Fruit fly (Drosophila melanogaster) whole organism, embryonic: ENCODE results near the gene nAChRalpha5.

Source experiments
- Ada2b ChIP-seq: fragments of 200-800 bp; sonication (Bioruptor generic); IDR thresholded peaks from 2 replicates; pipeline ENCODE4 v1.3.6; 2022; ENCODE audit warnings: missing biosample characterization, missing genetic modification characterization
- Atf6 ChIP-seq: fragments of 200-800 bp; sonication (Bioruptor generic); IDR thresholded peaks from 2 replicates; pipeline ENCODE4 v1.3.6; 2022; ENCODE audit warnings: missing biosample characterization, missing genetic modification characterization
- CG10979 ChIP-seq: fragments of 200-800 bp; sonication (Bioruptor generic); optimal IDR thresholded peaks from 2 replicates; lab custom pipeline; 2018; ENCODE audit warnings: missing biosample characterization, mild to moderate bottlenecking, missing genetic modification characterization, moderate library complexity
- CG12299 ChIP-seq: fragments of 200-800 bp; sonication (Bioruptor generic); optimal IDR thresholded peaks from 2 replicates; lab custom pipeline; 2018; ENCODE audit warnings: missing biosample characterization, mild to moderate bottlenecking, missing genetic modification characterization
- CG12769 ChIP-seq: fragments of 200-800 bp; sonication (Bioruptor generic); optimal IDR thresholded peaks from 2 replicates; lab custom pipeline; 2019; ENCODE audit warnings: missing biosample characterization, mild to moderate bottlenecking, missing genetic modification characterization, moderate library complexity
- CG13775 ChIP-seq: fragments of 200-800 bp; sonication (Bioruptor generic); optimal IDR thresholded peaks from 3 replicates; lab custom pipeline; 2017; ENCODE audit warnings: missing biosample characterization, mild to moderate bottlenecking, missing genetic modification characterization
- CG13894 ChIP-seq: fragments of 200-800 bp; sonication (Bioruptor generic); optimal IDR thresholded peaks from 3 replicates; lab custom pipeline; 2018; ENCODE audit warnings: missing biosample characterization, mild to moderate bottlenecking, missing genetic modification characterization, moderate library complexity
- CG14050 ChIP-seq: fragments of 200-800 bp; sonication (Bioruptor generic); IDR thresholded peaks from 3 replicates; pipeline ENCODE4 v1.3.6; 2022; ENCODE audit warnings: missing biosample characterization, missing genetic modification characterization
- CG15073 ChIP-seq: fragments of 200-800 bp; sonication (Bioruptor generic); optimal IDR thresholded peaks from 2 replicates; lab custom pipeline; 2016; ENCODE audit warnings: missing biosample characterization, missing genetic modification characterization
- CG16813 ChIP-seq: fragments of 200-800 bp; sonication (Bioruptor generic); IDR thresholded peaks from 3 replicates; pipeline ENCODE4 v1.3.6; 2022; ENCODE audit warnings: missing biosample characterization, missing genetic modification characterization; ENCODE audit not compliant: partially characterized antibody
- CG17829 ChIP-seq: fragments of 200-800 bp; optimal IDR thresholded peaks from 2 replicates; lab custom pipeline; 2019; ENCODE audit warnings: missing biosample characterization, mild to moderate bottlenecking, missing genetic modification characterization, moderate library complexity
- CG18599 ChIP-seq: fragments of 200-800 bp; sonication (Bioruptor generic); optimal IDR thresholded peaks from 3 replicates; lab custom pipeline; 2017; ENCODE audit warnings: missing biosample characterization, missing genetic modification characterization, mild to moderate bottlenecking, moderate library complexity, missing genetic modification reagents
- CG2116 ChIP-seq: fragments of 200-800 bp; sonication (Bioruptor generic); optimal IDR thresholded peaks from 3 replicates; lab custom pipeline; 2018; ENCODE audit warnings: missing biosample characterization, mild to moderate bottlenecking, missing genetic modification characterization
- CG2120 ChIP-seq: fragments of 200-800 bp; sonication (Bioruptor generic); optimal IDR thresholded peaks from 3 replicates; lab custom pipeline; 2016; ENCODE audit warnings: missing biosample characterization, missing genetic modification characterization
- CG30431 ChIP-seq: fragments of 200-800 bp; sonication (Bioruptor generic); optimal IDR thresholded peaks from 2 replicates; lab custom pipeline; 2017; ENCODE audit warnings: missing biosample characterization, missing genetic modification characterization
- CG31388 ChIP-seq: fragments of 200-800 bp; sonication (Bioruptor generic); optimal IDR thresholded peaks from 2 replicates; lab custom pipeline; 2016; ENCODE audit warnings: missing biosample characterization, missing genetic modification characterization
- CG3838 ChIP-seq: fragments of 200-800 bp; sonication (Bioruptor generic); optimal IDR thresholded peaks from 3 replicates; lab custom pipeline; 2016; ENCODE audit warnings: missing biosample characterization, missing genetic modification characterization
- CG7963 ChIP-seq: fragments of 200-800 bp; sonication (Bioruptor generic); IDR thresholded peaks from 3 replicates; pipeline ENCODE4 v1.3.6; 2022; ENCODE audit warnings: missing biosample characterization, missing genetic modification characterization; ENCODE audit not compliant: partially characterized antibody
- CG8478 ChIP-seq: fragments of >200 bp; optimal IDR thresholded peaks from 2 replicates; lab custom pipeline; 2018
- CG9817 ChIP-seq: fragments of 200-800 bp; sonication (Bioruptor generic); optimal IDR thresholded peaks from 2 replicates; lab custom pipeline; 2018; ENCODE audit warnings: missing biosample characterization, mild to moderate bottlenecking, missing genetic modification characterization, moderate library complexity
- CoRest ChIP-seq: fragments of 200-800 bp; sonication (Bioruptor generic); optimal IDR thresholded peaks from 3 replicates; lab custom pipeline; 2018; ENCODE audit warnings: missing biosample characterization, mild to moderate bottlenecking, missing genetic modification characterization, moderate library complexity
- D19B ChIP-seq: fragments of 200-800 bp; sonication (Bioruptor generic); optimal IDR thresholded peaks from 2 replicates; lab custom pipeline; 2017; ENCODE audit warnings: missing biosample characterization, mild to moderate bottlenecking, missing genetic modification characterization
- Dbx ChIP-seq: fragments of 200-800 bp; sonication (Bioruptor generic); IDR thresholded peaks from 3 replicates; pipeline ENCODE4 v1.3.6; 2022; ENCODE audit warnings: missing biosample characterization, missing genetic modification characterization
- Deaf1 ChIP-seq: fragments of 200-800 bp; optimal IDR thresholded peaks from 3 replicates; lab custom pipeline; 2019; ENCODE audit warnings: missing biosample characterization, mild to moderate bottlenecking, missing genetic modification characterization, moderate library complexity
- Dip2 ChIP-seq: fragments of 200-800 bp; sonication (Bioruptor generic); IDR thresholded peaks from 2 replicates; pipeline ENCODE4 v1.3.6; 2022; ENCODE audit warnings: missing biosample characterization, missing genetic modification characterization
- Gsc ChIP-seq: fragments of 200-800 bp; sonication (Bioruptor generic); IDR thresholded peaks from 2 replicates; pipeline ENCODE4 v1.3.6; 2022; ENCODE audit warnings: missing biosample characterization, missing genetic modification characterization
- HmgD ChIP-seq: fragments of 200-800 bp; sonication (Bioruptor generic); optimal IDR thresholded peaks from 3 replicates; lab custom pipeline; 2016; ENCODE audit warnings: missing biosample characterization, missing genetic modification characterization
- NC2β ChIP-seq: fragments of 200-800 bp; sonication (Bioruptor generic); optimal IDR thresholded peaks from 2 replicates; lab custom pipeline; 2016; ENCODE audit warnings: missing biosample characterization, missing genetic modification characterization
- NK7.1 ChIP-seq: fragments of 200-800 bp; sonication (Bioruptor generic); optimal IDR thresholded peaks from 3 replicates; lab custom pipeline; 2016; ENCODE audit warnings: missing biosample characterization, missing genetic modification characterization
- Scr ChIP-seq: fragments of 200-800 bp; sonication (Bioruptor generic); IDR thresholded peaks from 2 replicates; pipeline ENCODE4 v1.3.6; 2022; ENCODE audit warnings: missing biosample characterization, missing genetic modification characterization; ENCODE audit not compliant: partially characterized antibody
- Sox100B ChIP-seq: fragments of 200-800 bp; sonication (Bioruptor generic); optimal IDR thresholded peaks from 3 replicates; lab custom pipeline; 2018; ENCODE audit warnings: missing biosample characterization, mild to moderate bottlenecking, missing genetic modification characterization
- Sry-δ ChIP-seq: fragments of 200-800 bp; sonication (Bioruptor generic); optimal IDR thresholded peaks from 2 replicates; lab custom pipeline; 2016; ENCODE audit warnings: missing biosample characterization, missing genetic modification characterization
- Stat92E ChIP-seq, 3 experiments: fragments of >200 bp in 2 of 3; fragments of 200-800 bp in 1 of 3; sonication (Bioruptor generic) in 1 of 3; optimal IDR thresholded peaks; 2 replicates each; lab custom pipeline; 2017 to 2019; ENCODE audit warnings: missing biosample characterization in 3 of 3, missing genetic modification characterization in 3 of 3, mild to moderate bottlenecking in 1 of 3, moderate library complexity in 1 of 3
- Tbp ChIP-seq: fragments of >200 bp; optimal IDR thresholded peaks from 2 replicates; lab custom pipeline; 2018; ENCODE audit warnings: missing biosample characterization, missing genetic modification characterization
- bcd ChIP-seq: fragments of 200-800 bp; sonication (Bioruptor generic); optimal IDR thresholded peaks from 2 replicates; lab custom pipeline; 2017; ENCODE audit warnings: missing biosample characterization, mild to moderate bottlenecking, missing genetic modification characterization
- bigmax ChIP-seq: fragments of 200-800 bp; sonication (Bioruptor generic); optimal IDR thresholded peaks from 2 replicates; lab custom pipeline; 2018; ENCODE audit warnings: missing biosample characterization, mild to moderate bottlenecking, missing genetic modification characterization
- jing ChIP-seq: fragments of 200-800 bp; sonication (Bioruptor generic); optimal IDR thresholded peaks from 2 replicates; lab custom pipeline; 2018; ENCODE audit warnings: missing biosample characterization, mild to moderate bottlenecking, missing genetic modification characterization
- lov ChIP-seq, 2 experiments: fragments of 200-800 bp in 1 of 2; fragments of >200 bp in 1 of 2; sonication (Bioruptor generic) in 1 of 2; IDR thresholded peaks in 1 of 2; optimal IDR thresholded peaks in 1 of 2; 2 replicates in 1 of 2; 3 replicates in 1 of 2; pipeline versions ENCODE4 v1.3.6 to Lab custom; 2017 to 2022; ENCODE audit warnings: missing biosample characterization in 1 of 2, missing genetic modification characterization in 1 of 2
- mam ChIP-seq: fragments of 200-800 bp; sonication (Bioruptor generic); optimal IDR thresholded peaks from 3 replicates; lab custom pipeline; 2016; ENCODE audit warnings: missing biosample characterization, missing genetic modification characterization
- mirr ChIP-seq: fragments of 200-800 bp; sonication (Bioruptor generic); optimal IDR thresholded peaks from 3 replicates; lab custom pipeline; 2018; ENCODE audit warnings: missing biosample characterization, mild to moderate bottlenecking, missing genetic modification characterization
- nerfin-2 ChIP-seq: fragments of 200-800 bp; sonication (Bioruptor generic); IDR thresholded peaks from 2 replicates; pipeline ENCODE4 v1.3.6; 2022; ENCODE audit warnings: missing biosample characterization, missing genetic modification characterization; ENCODE audit not compliant: partially characterized antibody
- pan ChIP-seq, 4 experiments: fragments of >200 bp in 3 of 4; fragments of 200-800 bp in 1 of 4; sonication (Bioruptor generic) in 1 of 4; optimal IDR thresholded peaks in 3 of 4; IDR thresholded peaks in 1 of 4; 2 replicates each; pipeline versions ENCODE4 v1.3.6 to Lab custom; 2017 to 2022; ENCODE audit warnings: missing biosample characterization in 2 of 4, missing genetic modification characterization in 2 of 4, mixed read lengths in 1 of 4
- peb ChIP-seq: fragments of 200-800 bp; sonication (Bioruptor generic); IDR thresholded peaks from 2 replicates; pipeline ENCODE4 v1.3.6; 2022; ENCODE audit warnings: missing biosample characterization, missing genetic modification characterization
- pho ChIP-seq: fragments of 200-800 bp; sonication (Bioruptor generic); optimal IDR thresholded peaks from 2 replicates; lab custom pipeline; 2016; ENCODE audit warnings: missing biosample characterization, missing genetic modification characterization
- pum ChIP-seq: fragments of 200-800 bp; sonication (Bioruptor generic); optimal IDR thresholded peaks from 2 replicates; lab custom pipeline; 2016; ENCODE audit warnings: missing biosample characterization, missing genetic modification characterization
- rib ChIP-seq: fragments of 200-800 bp; sonication (Bioruptor generic); IDR thresholded peaks from 2 replicates; pipeline ENCODE4 v1.3.6; 2022; ENCODE audit warnings: missing biosample characterization, missing genetic modification characterization
- scrt ChIP-seq: fragments of 200-800 bp; sonication (Bioruptor generic); optimal IDR thresholded peaks from 2 replicates; lab custom pipeline; 2018; ENCODE audit warnings: missing biosample characterization, mild to moderate bottlenecking, missing genetic modification characterization, moderate library complexity
- sisA ChIP-seq: fragments of 200-800 bp; sonication (Bioruptor generic); IDR thresholded peaks from 2 replicates; pipeline ENCODE4 v1.3.6; 2022; ENCODE audit warnings: missing biosample characterization, missing genetic modification characterization
- slou ChIP-seq: fragments of 200-800 bp; sonication (Bioruptor generic); optimal IDR thresholded peaks from 3 replicates; lab custom pipeline; 2016; ENCODE audit warnings: missing biosample characterization, missing genetic modification characterization
- tll ChIP-seq, 2 experiments: fragments of 200-800 bp in 1 of 2; fragments of >200 bp in 1 of 2; sonication (Bioruptor generic) in 1 of 2; optimal IDR thresholded peaks; 2 replicates each; lab custom pipeline; 2017 to 2019; ENCODE audit warnings: missing biosample characterization in 2 of 2, missing genetic modification characterization in 2 of 2, mild to moderate bottlenecking in 1 of 2, moderate library complexity in 1 of 2

The nAChRalpha5 gene

DNA sequence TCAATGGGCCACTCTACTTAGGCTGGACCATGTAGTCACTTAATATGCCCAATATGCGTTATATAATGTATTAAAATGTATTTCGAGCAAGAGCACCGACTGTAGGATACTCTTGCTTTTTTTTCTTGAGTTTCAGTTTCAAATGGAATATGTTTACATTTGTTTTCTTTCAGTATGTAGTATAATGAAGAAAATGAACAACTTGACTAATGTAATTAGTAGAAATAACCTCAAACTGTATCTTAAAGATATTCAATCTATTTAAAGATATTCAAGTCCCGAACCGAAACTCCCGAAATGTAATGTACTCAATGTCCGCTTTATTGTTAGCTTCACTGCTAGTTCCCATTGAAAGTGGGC is 15.2 kb upstream of the nAChRalpha5 start:
- TF ChIP-seq pum (GFP tag; lab: Kevin White, UChicago) (peak; percentile 28), Dip2 (GFP tag; lab: Robert Waterston, UW) (no peak), jing (GFP tag; lab: Kevin White, UChicago) (peak; percentile 34), bcd (GFP tag; lab: Kevin White, UChicago) (peak; percentile 28), CG18599 (GFP tag; lab: Kevin White, UChicago) (no peak), slou (GFP tag; lab: Kevin White, UChicago) (no peak), mam (GFP tag; lab: Kevin White, UChicago) (peak; percentile 31), Sox100B (no peak), peb (GFP tag; lab: Robert Waterston, UW) (no peak), nerfin-2 (GFP tag; lab: Robert Waterston, UW) (no peak), CG14050 (no peak), HmgD (no peak), D19B (GFP tag; lab: Kevin White, UChicago) (peak; percentile 37), CG13894 (tag; lab: Kevin White, UChicago) (no peak), Atf6 (GFP tag; lab: Robert Waterston, UW) (no peak), CG17829 (tag; lab: Kevin White, UChicago) (peak; percentile 11), CG30431 (GFP tag; lab: Kevin White, UChicago) (no peak), CG13775 (GFP tag; lab: Kevin White, UChicago) (no peak), Sry-δ (GFP tag; lab: Kevin White, UChicago) (no peak), NK7.1 (GFP tag; lab: Kevin White, UChicago) (no peak), lov (optimal IDR thresholded peaks at IDR 0.05; lab: Kevin White, UChicago) (no peak), lov (GFP tag; IDR thresholded peaks at IDR 0.05; lab: Robert Waterston, UW) (no peak), Gsc (GFP tag; lab: Robert Waterston, UW) (no peak), CG31388 (GFP tag; lab: Kevin White, UChicago) (no peak), NC2β (GFP tag; lab: Kevin White, UChicago) (no peak), CG15073 (GFP tag; lab: Kevin White, UChicago) (no peak), bigmax (GFP tag; lab: Kevin White, UChicago) (no peak), scrt (no peak), CG2120 (GFP tag; lab: Kevin White, UChicago) (peak; percentile 49), CoRest (tag; lab: Kevin White, UChicago) (peak; percentile 69), pan (optimal IDR thresholded peaks at IDR 0.05; lab: Kevin White, UChicago) (no peak), pan (GFP tag; optimal IDR thresholded peaks at IDR 0.05 in 1 of 2, IDR thresholded peaks at IDR 0.05 in 1 of 2) (peak in 1 of 2 experiments; percentile 22), Scr (GFP tag; lab: Robert Waterston, UW) (no peak), CG9817 (tag; lab: Kevin White, UChicago) (peak; percentile 25), Tbp (no peak), Deaf1 (tag; lab: Kevin White, UChicago) (no peak), Stat92E (GFP tag; optimal IDR thresholded peaks at IDR 0.05; lab: Kevin White, UChicago) (no peak), CG3838 (GFP tag; lab: Kevin White, UChicago) (no peak), mirr (GFP tag; lab: Kevin White, UChicago) (no peak), CG8478 (lab: Kevin White, UChicago) (no peak), Ada2b (GFP tag; lab: Robert Waterston, UW) (no peak), CG12299 (tag; lab: Kevin White, UChicago) (no peak), CG7963 (GFP tag; lab: Robert Waterston, UW) (no peak), CG10979 (tag; lab: Kevin White, UChicago) (peak; percentile 61), Dbx (GFP tag; lab: Robert Waterston, UW) (no peak), CG16813 (GFP tag; lab: Robert Waterston, UW) (no peak), CG2116 (no peak), sisA (GFP tag; lab: Robert Waterston, UW) (peak; percentile 50), CG12769 (tag; lab: Kevin White, UChicago) (no peak), rib (no peak), tll (GFP tag; optimal IDR thresholded peaks at IDR 0.05; lab: Kevin White, UChicago) (no peak), pho (no peak)
